Fruit fly (Drosophila melanogaster) whole organism, embryonic: ENCODE results near the gene Zw.

Experiments used
- Asciz ChIP-seq: fragments of 200-800 bp; sonication (Bioruptor generic); optimal IDR thresholded peaks from 2 replicates; lab custom pipeline; 2017; ENCODE audit warnings: missing biosample characterization, mild to moderate bottlenecking, missing genetic modification characterization, missing genetic modification reagents
- B-H2 ChIP-seq: fragments of 200-800 bp; sonication (Bioruptor generic); optimal IDR thresholded peaks from 2 replicates; lab custom pipeline; 2018; ENCODE audit warnings: missing biosample characterization, mild to moderate bottlenecking, missing genetic modification characterization
- Bdp1 ChIP-seq: fragments of 200-800 bp; sonication (Bioruptor generic); optimal IDR thresholded peaks from 3 replicates; lab custom pipeline; 2016; ENCODE audit warnings: missing biosample characterization, missing genetic modification characterization
- CG1024 ChIP-seq: fragments of 200-800 bp; sonication (Bioruptor generic); IDR thresholded peaks from 2 replicates; pipeline ENCODE4 v1.3.6; 2022; ENCODE audit warnings: missing biosample characterization, missing genetic modification characterization
- CG10274 ChIP-seq: fragments of 200-800 bp; sonication (Bioruptor generic); optimal IDR thresholded peaks from 3 replicates; lab custom pipeline; 2017; ENCODE audit warnings: missing biosample characterization, mild to moderate bottlenecking, missing genetic modification characterization
- CG10959 ChIP-seq: fragments of 200-800 bp; sonication (Bioruptor generic); IDR thresholded peaks from 2 replicates; pipeline ENCODE4 v1.3.6; 2022; ENCODE audit warnings: missing biosample characterization, missing genetic modification characterization
- CG12299 ChIP-seq: fragments of 200-800 bp; sonication (Bioruptor generic); optimal IDR thresholded peaks from 2 replicates; lab custom pipeline; 2018; ENCODE audit warnings: missing biosample characterization, mild to moderate bottlenecking, missing genetic modification characterization
- CG13894 ChIP-seq: fragments of 200-800 bp; sonication (Bioruptor generic); optimal IDR thresholded peaks from 3 replicates; lab custom pipeline; 2018; ENCODE audit warnings: missing biosample characterization, mild to moderate bottlenecking, missing genetic modification characterization, moderate library complexity
- CG15696 ChIP-seq: fragments of 200-800 bp; sonication (Bioruptor generic); optimal IDR thresholded peaks from 2 replicates; lab custom pipeline; 2019; ENCODE audit warnings: missing biosample characterization, mild to moderate bottlenecking, missing genetic modification characterization, moderate library complexity
- CG16779 ChIP-seq: fragments of 200-800 bp; sonication (Bioruptor generic); IDR thresholded peaks from 2 replicates; pipeline ENCODE4 v1.3.6; 2022; ENCODE audit warnings: missing biosample characterization, missing genetic modification characterization
- CG17186 ChIP-seq: fragments of 200-800 bp; sonication (Bioruptor generic); optimal IDR thresholded peaks from 3 replicates; lab custom pipeline; 2017; ENCODE audit warnings: missing biosample characterization, missing genetic modification reagents, missing genetic modification characterization
- CG17802 ChIP-seq: fragments of 200-800 bp; sonication (Bioruptor generic); optimal IDR thresholded peaks from 2 replicates; lab custom pipeline; 2018; ENCODE audit warnings: missing biosample characterization, mild to moderate bottlenecking, missing genetic modification characterization, moderate library complexity
- CG34422 ChIP-seq: fragments of 200-800 bp; sonication (Bioruptor generic); IDR thresholded peaks from 3 replicates; pipeline ENCODE4 v1.3.6; 2022; ENCODE audit warnings: missing biosample characterization, missing genetic modification characterization
- CG5245 ChIP-seq: fragments of 200-800 bp; sonication (Bioruptor generic); optimal IDR thresholded peaks from 3 replicates; lab custom pipeline; 2016; ENCODE audit warnings: missing biosample characterization, missing genetic modification characterization
- CG6654 ChIP-seq: fragments of 200-800 bp; sonication (Bioruptor generic); optimal IDR thresholded peaks from 2 replicates; lab custom pipeline; 2017; ENCODE audit warnings: missing biosample characterization, mild to moderate bottlenecking, missing genetic modification characterization
- CG6689 ChIP-seq: fragments of 200-800 bp; sonication (Bioruptor generic); IDR thresholded peaks from 2 replicates; pipeline ENCODE4 v1.3.6; 2022; ENCODE audit warnings: missing biosample characterization, missing genetic modification characterization
- CTCF ChIP-seq: fragments of 200-800 bp; sonication (Bioruptor generic); optimal IDR thresholded peaks from 2 replicates; lab custom pipeline; 2017; ENCODE audit warnings: missing biosample characterization, mild to moderate bottlenecking, missing genetic modification characterization, moderate library complexity
- Deaf1 ChIP-seq: fragments of 200-800 bp; optimal IDR thresholded peaks from 3 replicates; lab custom pipeline; 2019; ENCODE audit warnings: missing biosample characterization, mild to moderate bottlenecking, missing genetic modification characterization, moderate library complexity
- Dfd ChIP-seq, 2 experiments: fragments of >200 bp; optimal IDR thresholded peaks; 2 replicates each; lab custom pipeline; 2017; ENCODE audit warnings: missing biosample characterization in 2 of 2, missing genetic modification characterization in 2 of 2
- Dip2 ChIP-seq: fragments of 200-800 bp; sonication (Bioruptor generic); IDR thresholded peaks from 2 replicates; pipeline ENCODE4 v1.3.6; 2022; ENCODE audit warnings: missing biosample characterization, missing genetic modification characterization
- E2f1 ChIP-seq: fragments of 200-800 bp; sonication (Bioruptor generic); IDR thresholded peaks from 2 replicates; pipeline ENCODE4 v1.3.6; 2022; ENCODE audit warnings: missing biosample characterization, missing genetic modification characterization
- Elba2 ChIP-seq: fragments of 200-800 bp; sonication (Bioruptor generic); optimal IDR thresholded peaks from 3 replicates; lab custom pipeline; 2016; ENCODE audit warnings: missing biosample characterization, missing genetic modification characterization
- Fer2 ChIP-seq: fragments of 200-800 bp; sonication (Bioruptor generic); optimal IDR thresholded peaks from 2 replicates; lab custom pipeline; 2018; ENCODE audit warnings: missing biosample characterization, mild to moderate bottlenecking, missing genetic modification characterization, moderate library complexity
- HLHmδ ChIP-seq: fragments of 200-800 bp; sonication (Bioruptor generic); optimal IDR thresholded peaks from 2 replicates; lab custom pipeline; 2018; ENCODE audit warnings: missing biosample characterization, mild to moderate bottlenecking, missing genetic modification characterization, moderate library complexity
- Jarid2 ChIP-seq: fragments of 200-800 bp; sonication (Bioruptor generic); optimal IDR thresholded peaks from 3 replicates; lab custom pipeline; 2017; ENCODE audit warnings: mild to moderate bottlenecking, missing biosample characterization, missing genetic modification reagents, missing genetic modification characterization
- Kr ChIP-seq: fragments of 200-800 bp; sonication (Bioruptor generic); optimal IDR thresholded peaks from 2 replicates; lab custom pipeline; 2017; ENCODE audit warnings: missing biosample characterization, mild to moderate bottlenecking, missing genetic modification characterization
- MESR4 ChIP-seq: fragments of 200-800 bp; sonication (Bioruptor generic); optimal IDR thresholded peaks from 2 replicates; lab custom pipeline; 2018; ENCODE audit warnings: missing biosample characterization, mild to moderate bottlenecking, missing genetic modification characterization, moderate library complexity
- Oaz ChIP-seq: fragments of 200-800 bp; sonication (Bioruptor generic); IDR thresholded peaks from 2 replicates; pipeline ENCODE4 v1.3.6; 2022; ENCODE audit warnings: missing biosample characterization, missing genetic modification characterization
- Spps ChIP-seq: fragments of 200-800 bp; sonication (Bioruptor generic); optimal IDR thresholded peaks from 2 replicates; lab custom pipeline; 2018; ENCODE audit warnings: missing biosample characterization, mild to moderate bottlenecking, missing genetic modification characterization
- Xrp1 ChIP-seq: fragments of 200-800 bp; sonication (Bioruptor generic); IDR thresholded peaks from 2 replicates; pipeline ENCODE4 v1.3.6; 2022; ENCODE audit warnings: missing biosample characterization, missing genetic modification characterization
- ap ChIP-seq: fragments of 200-800 bp; sonication (Bioruptor generic); IDR thresholded peaks from 2 replicates; pipeline ENCODE4 v1.3.6; 2022; ENCODE audit warnings: missing biosample characterization, missing genetic modification characterization
- bsh ChIP-seq, 2 experiments: fragments of 200-800 bp; sonication (Bioruptor generic); optimal IDR thresholded peaks; 2 replicates each; lab custom pipeline; 2017 to 2018; ENCODE audit warnings: mild to moderate bottlenecking in 2 of 2, missing biosample characterization in 2 of 2, missing genetic modification characterization in 2 of 2, moderate library complexity in 1 of 2
- btn ChIP-seq: fragments of 200-800 bp; sonication (Bioruptor generic); optimal IDR thresholded peaks from 2 replicates; lab custom pipeline; 2016; ENCODE audit warnings: missing biosample characterization, missing genetic modification characterization
- chn ChIP-seq: fragments of 200-800 bp; sonication (Bioruptor generic); optimal IDR thresholded peaks from 2 replicates; lab custom pipeline; 2016; ENCODE audit warnings: missing biosample characterization, missing genetic modification characterization
- crol ChIP-seq: fragments of 200-800 bp; sonication (Bioruptor generic); IDR thresholded peaks from 2 replicates; pipeline ENCODE4 v1.3.6; 2022; ENCODE audit warnings: missing biosample characterization, missing genetic modification characterization
- dmrt11E ChIP-seq: fragments of 200-800 bp; sonication (Bioruptor generic); optimal IDR thresholded peaks from 3 replicates; lab custom pipeline; 2018; ENCODE audit warnings: missing biosample characterization, mild to moderate bottlenecking, missing genetic modification characterization, moderate library complexity
- ewg ChIP-seq: fragments of 200-800 bp; sonication (Bioruptor generic); optimal IDR thresholded peaks from 3 replicates; lab custom pipeline; 2017; ENCODE audit warnings: mild to moderate bottlenecking, missing biosample characterization, missing genetic modification reagents, missing genetic modification characterization
- eyg ChIP-seq: fragments of 200-800 bp; sonication (Bioruptor generic); optimal IDR thresholded peaks from 3 replicates; lab custom pipeline; 2016; ENCODE audit warnings: missing biosample characterization, missing genetic modification characterization
- fd96Cb ChIP-seq: fragments of 200-800 bp; sonication (Bioruptor generic); optimal IDR thresholded peaks from 2 replicates; lab custom pipeline; 2018; ENCODE audit warnings: missing biosample characterization, mild to moderate bottlenecking, missing genetic modification characterization, moderate library complexity
- fru ChIP-seq: fragments of >200 bp; optimal IDR thresholded peaks from 2 replicates; lab custom pipeline; 2017
- gcm ChIP-seq: fragments of 200-800 bp; sonication (Bioruptor generic); optimal IDR thresholded peaks from 2 replicates; lab custom pipeline; 2019; ENCODE audit warnings: missing biosample characterization, mild to moderate bottlenecking, missing genetic modification characterization, moderate library complexity
- gsb-n ChIP-seq: fragments of 200-800 bp; sonication (Bioruptor generic); optimal IDR thresholded peaks from 3 replicates; lab custom pipeline; 2018; ENCODE audit warnings: missing biosample characterization, mild to moderate bottlenecking, missing genetic modification characterization
- mld ChIP-seq: fragments of 200-800 bp; sonication (Bioruptor generic); IDR thresholded peaks from 3 replicates; pipeline ENCODE4 v1.3.6; 2022; ENCODE audit warnings: missing biosample characterization, missing genetic modification characterization; ENCODE audit not compliant: partially characterized antibody
- pita ChIP-seq: fragments of 200-800 bp; sonication (Bioruptor generic); optimal IDR thresholded peaks from 2 replicates; lab custom pipeline; 2017; ENCODE audit warnings: missing biosample characterization, mild to moderate bottlenecking, missing genetic modification characterization
- pum ChIP-seq: fragments of 200-800 bp; sonication (Bioruptor generic); optimal IDR thresholded peaks from 2 replicates; lab custom pipeline; 2016; ENCODE audit warnings: missing biosample characterization, missing genetic modification characterization
- salm ChIP-seq: fragments of 200-800 bp; sonication (Bioruptor generic); optimal IDR thresholded peaks from 2 replicates; lab custom pipeline; 2018; ENCODE audit warnings: missing biosample characterization, mild to moderate bottlenecking, missing genetic modification characterization
- sima ChIP-seq: fragments of 200-800 bp; sonication (Bioruptor generic); optimal IDR thresholded peaks from 2 replicates; lab custom pipeline; 2016; ENCODE audit warnings: missing biosample characterization, missing genetic modification characterization
- so ChIP-seq: fragments of 200-800 bp; sonication (Bioruptor generic); IDR thresholded peaks from 3 replicates; pipeline ENCODE4 v1.3.6; 2022; ENCODE audit warnings: missing biosample characterization, missing genetic modification characterization
- ssp ChIP-seq: fragments of 200-800 bp; sonication (Bioruptor generic); IDR thresholded peaks from 2 replicates; pipeline ENCODE4 v1.3.6; 2022; ENCODE audit warnings: missing biosample characterization, missing genetic modification characterization
- usp ChIP-seq: fragments of >200 bp; optimal IDR thresholded peaks from 2 replicates; lab custom pipeline; 2017; ENCODE audit warnings: missing biosample characterization, missing genetic modification characterization
- yki ChIP-seq: fragments of >200 bp; optimal IDR thresholded peaks from 3 replicates; lab custom pipeline; 2018

The Zw gene

DNA sequence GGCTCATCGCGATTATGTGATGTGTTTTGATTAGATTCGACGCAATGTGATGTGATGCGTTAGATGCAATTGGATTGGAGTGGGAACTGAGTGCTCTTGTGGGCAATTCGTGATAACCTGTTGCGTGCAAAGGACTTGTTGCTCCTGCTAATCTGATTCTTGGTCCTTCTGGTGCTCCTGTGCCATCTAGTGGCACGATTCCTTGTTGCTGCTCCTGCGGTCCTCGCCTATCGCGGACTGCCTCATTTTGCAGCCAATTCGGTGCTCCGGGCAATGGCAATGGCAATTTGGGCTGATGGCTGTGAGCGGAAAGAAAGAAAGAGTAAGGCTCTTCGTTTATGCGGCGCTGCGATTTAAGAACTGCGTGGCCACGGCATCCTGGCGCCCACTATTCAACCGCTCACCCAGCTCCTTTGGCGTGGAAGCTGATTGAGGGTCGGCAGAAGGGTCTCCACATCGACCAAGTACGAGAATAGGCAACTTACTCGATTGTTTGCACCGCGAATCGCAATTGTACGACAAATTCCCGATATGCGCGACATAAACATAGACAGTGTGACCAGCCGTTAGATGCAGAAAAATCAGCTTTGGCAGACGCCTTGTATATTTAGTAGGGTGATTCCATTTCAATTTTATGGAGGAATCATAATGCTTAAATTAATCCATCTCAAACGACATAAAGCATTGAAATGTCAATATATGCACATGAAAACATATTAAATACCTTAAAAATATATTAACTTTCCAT lies 26.1 kb downstream of the Zw start, which contains the start of gene Mer (continued):
- TF ChIP-seq ewg (GFP tag; lab: Kevin White, UChicago) (peak; percentile 68), chn (GFP tag; lab: Kevin White, UChicago) (peak; percentile 77), eyg (GFP tag; lab: Kevin White, UChicago) (peak; percentile 77), Oaz (GFP tag; lab: Robert Waterston, UW) (peak; percentile 67), E2f1 (GFP tag; lab: Robert Waterston, UW) (peak; percentile 82), CG6689 (GFP tag; lab: Robert Waterston, UW) (peak; percentile 74), CG1024 (GFP tag; lab: Robert Waterston, UW) (peak; percentile 49; the same call in 1 of the 2 replicates), CG13894 (tag; lab: Kevin White, UChicago) (peak; percentile 84), Dfd (GFP tag; optimal IDR thresholded peaks at IDR 0.05; lab: Kevin White, UChicago) (no peak), so (GFP tag; lab: Robert Waterston, UW) (peak; percentile 84; the same call in 1 of the 3 replicates), CG12299 (peak; percentile 84), ssp (GFP tag; lab: Robert Waterston, UW) (peak; percentile 62), CG6654 (GFP tag; lab: Kevin White, UChicago) (peak; percentile 56), pita (GFP tag; lab: Kevin White, UChicago) (no peak), CG10959 (GFP tag; lab: Robert Waterston, UW) (peak; percentile 66), Xrp1 (GFP tag; lab: Robert Waterston, UW) (peak; percentile 88), sima (GFP tag; lab: Kevin White, UChicago) (no peak), Deaf1 (tag; lab: Kevin White, UChicago) (peak; percentile 54), CG5245 (GFP tag; lab: Kevin White, UChicago) (peak; percentile 54), Fer2 (tag; lab: Kevin White, UChicago) (peak; percentile 35), Elba2 (GFP tag; lab: Kevin White, UChicago) (peak; percentile 44), Asciz (GFP tag; lab: Kevin White, UChicago) (no peak), gcm (GFP tag; lab: Kevin White, UChicago) (peak; percentile 83), ap (GFP tag; lab: Robert Waterston, UW) (peak; percentile 35; the same call in 1 of the 2 replicates), Dip2 (GFP tag; lab: Robert Waterston, UW) (no peak; the same call in 1 of the 2 replicates), fru (no peak), btn (GFP tag; lab: Kevin White, UChicago) (peak; percentile 74), Kr (GFP tag; lab: Kevin White, UChicago) (no peak), MESR4 (GFP tag; lab: Kevin White, UChicago) (peak; percentile 86), Jarid2 (no peak), CG10274 (GFP tag; lab: Kevin White, UChicago) (peak; percentile 54), salm (tag; lab: Kevin White, UChicago) (peak; percentile 66), HLHmδ (no peak), dmrt11E (tag; lab: Kevin White, UChicago) (peak; percentile 76), B-H2 (GFP tag; lab: Kevin White, UChicago) (peak; percentile 66), Spps (tag; lab: Kevin White, UChicago) (peak; percentile 56), fd96Cb (tag; lab: Kevin White, UChicago) (peak; percentile 73), CG16779 (GFP tag; lab: Robert Waterston, UW) (0 out of 2 replicates have a peak, but pooled peaks have one; percentile 27), yki (lab: Kevin White, UChicago) (peak; percentile 41), mld (GFP tag; lab: Robert Waterston, UW) (no peak), CG17186 (peak; percentile 46), Bdp1 (peak; percentile 73), pum (GFP tag; lab: Kevin White, UChicago) (peak; percentile 78), CTCF (GFP tag; lab: Kevin White, UChicago) (peak; percentile 12), CG15696 (tag; lab: Kevin White, UChicago) (peak; percentile 68), CG34422 (GFP tag; lab: Robert Waterston, UW) (peak; percentile 88), usp (GFP tag; lab: Kevin White, UChicago) (no peak), crol (GFP tag; lab: Robert Waterston, UW) (peak; percentile 24; the same call in 1 of the 2 replicates), bsh (GFP tag; optimal IDR thresholded peaks at IDR 0.05; lab: Kevin White, UChicago) (peak; percentile 76 to 82), gsb-n (tag; lab: Kevin White, UChicago) (peak; percentile 65), CG17802 (tag; lab: Kevin White, UChicago) (peak; percentile 39)
